Worm (Caenorhabditis elegans) whole organism, L4/young adult: ENCODE data around the gene math-4.

Source experiments
- W03F9.2 ChIP-seq: fragments of 150-350 bp; optimal IDR thresholded peaks from 2 replicates; lab custom pipeline; 2014; ENCODE audit warnings: missing biosample characterization, missing genetic modification characterization
- him-1 ChIP-seq: sonication (generic microtip); optimal IDR thresholded peaks from 2 replicates; lab custom pipeline; 2016; ENCODE audit warnings: missing genotype, missing genetic modification reagents, missing genetic modification characterization, missing compliant biosample characterization

DNA sequence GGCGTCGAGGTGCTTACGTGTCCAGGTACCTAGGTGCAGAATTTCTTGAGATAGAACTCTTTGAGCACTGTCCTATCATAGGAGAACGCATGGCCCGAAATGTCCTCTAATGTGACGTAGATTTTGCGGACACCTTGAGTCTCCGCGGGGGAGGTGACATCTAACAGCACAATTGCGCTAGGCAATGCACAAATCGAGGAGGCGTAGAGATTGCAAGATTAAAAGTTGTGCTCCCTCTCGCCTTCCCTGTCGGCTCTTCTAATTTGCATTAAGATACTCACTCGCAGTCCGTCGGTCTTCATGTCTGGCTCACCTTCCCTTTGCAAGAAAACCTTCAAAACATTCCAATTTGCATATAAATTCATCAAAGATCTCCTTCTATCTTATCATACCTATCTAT is 22.8 kb downstream of the math-4 start, which contains the start of gene F36H5.18:
- TF ChIP-seq him-1 (tag; lab: Kevin White, UChicago) (no peak), W03F9.2 (tag; lab: Kevin White, UChicago) (no peak)
